Fruit fly (Drosophila melanogaster) whole organism, adult: ENCODE results near the gene CG6974.
A peak's percentile ranks its signal among the peaks of the same experiment; 100 is the strongest.

Experiments used
- CG11617 ChIP-seq: fragments of 200-800 bp; sonication (Bioruptor generic); optimal IDR thresholded peaks from 2 replicates; lab custom pipeline; 2017; ENCODE audit warnings: mild to moderate bottlenecking, missing biosample characterization, missing genetic modification reagents, missing genetic modification characterization
- CG12768 ChIP-seq: fragments of 200-800 bp; sonication (Bioruptor generic); optimal IDR thresholded peaks from 2 replicates; lab custom pipeline; 2017; ENCODE audit warnings: missing biosample characterization, missing genetic modification characterization, mild to moderate bottlenecking, moderate library complexity, missing genetic modification reagents
- CG14711 ChIP-seq: fragments of 200-800 bp; sonication (Bioruptor generic); optimal IDR thresholded peaks from 2 replicates; lab custom pipeline; 2018; ENCODE audit warnings: missing biosample characterization, mild to moderate bottlenecking, missing genetic modification characterization, moderate library complexity
- CG1620 ChIP-seq: fragments of 200-800 bp; sonication (Bioruptor generic); optimal IDR thresholded peaks from 2 replicates; lab custom pipeline; 2016; ENCODE audit warnings: missing biosample characterization, missing genetic modification characterization
- CG33017 ChIP-seq: fragments of 200-800 bp; sonication (Bioruptor generic); optimal IDR thresholded peaks from 2 replicates; lab custom pipeline; 2018; ENCODE audit warnings: missing biosample characterization, mild to moderate bottlenecking, missing genetic modification characterization, moderate library complexity
- CG5204 ChIP-seq: fragments of 200-800 bp; sonication (Bioruptor generic); optimal IDR thresholded peaks from 2 replicates; lab custom pipeline; 2016; ENCODE audit warnings: missing biosample characterization, missing genetic modification characterization
- CG7045 ChIP-seq: fragments of 200-800 bp; sonication (Bioruptor generic); optimal IDR thresholded peaks from 2 replicates; lab custom pipeline; 2017; ENCODE audit warnings: missing biosample characterization, mild to moderate bottlenecking, missing genetic modification characterization
- CG7101 ChIP-seq: fragments of 200-800 bp; sonication (Bioruptor generic); optimal IDR thresholded peaks from 2 replicates; lab custom pipeline; 2018; ENCODE audit warnings: missing biosample characterization, mild to moderate bottlenecking, missing genetic modification characterization, moderate library complexity
- Clk ChIP-seq: fragments of 200-800 bp; sonication (Bioruptor generic); optimal IDR thresholded peaks from 2 replicates; lab custom pipeline; 2017; ENCODE audit warnings: missing biosample characterization, missing genetic modification characterization
- Crg-1 ChIP-seq: fragments of 200-800 bp; sonication (Bioruptor generic); optimal IDR thresholded peaks from 2 replicates; lab custom pipeline; 2016; ENCODE audit warnings: missing biosample characterization, missing genetic modification characterization
- Hr96 ChIP-seq: fragments of 200-800 bp; sonication (Bioruptor generic); optimal IDR thresholded peaks from 2 replicates; lab custom pipeline; 2016; ENCODE audit warnings: missing biosample characterization, missing genetic modification characterization
- Mnt ChIP-seq: fragments of 200-800 bp; sonication (Bioruptor generic); optimal IDR thresholded peaks from 2 replicates; lab custom pipeline; 2016; ENCODE audit warnings: missing biosample characterization, mild to moderate bottlenecking, missing genetic modification characterization
- bab1 ChIP-seq: fragments of 200-800 bp; sonication (Bioruptor generic); optimal IDR thresholded peaks from 3 replicates; lab custom pipeline; 2019; ENCODE audit warnings: missing biosample characterization, mild to moderate bottlenecking, missing genetic modification characterization, moderate library complexity
- cic ChIP-seq: fragments of 200-800 bp; sonication (Bioruptor generic); optimal IDR thresholded peaks from 2 replicates; lab custom pipeline; 2017; ENCODE audit warnings: missing biosample characterization, mild to moderate bottlenecking, missing genetic modification characterization, moderate library complexity
- cnc ChIP-seq, 2 experiments: fragments of >200 bp; optimal IDR thresholded peaks; 2 replicates each; lab custom pipeline; 2017
- kay ChIP-seq: fragments of 200-800 bp; sonication (Bioruptor generic); peaks from one replicate; lab custom pipeline; 2016; ENCODE audit warnings: missing biosample characterization, missing genetic modification characterization, borderline replicate concordance
- ovo ChIP-seq: fragments of 200-800 bp; sonication (Bioruptor generic); optimal IDR thresholded peaks from 2 replicates; lab custom pipeline; 2016; ENCODE audit warnings: missing biosample characterization, missing genetic modification characterization
- pad ChIP-seq: fragments of 200-800 bp; sonication (Bioruptor generic); optimal IDR thresholded peaks from 3 replicates; lab custom pipeline; 2017; ENCODE audit warnings: missing biosample characterization, missing genetic modification characterization, mild to moderate bottlenecking, moderate library complexity, missing genetic modification reagents
- tj ChIP-seq: fragments of 200-800 bp; sonication (Bioruptor generic); optimal IDR thresholded peaks from 3 replicates; lab custom pipeline; 2017; ENCODE audit warnings: missing biosample characterization, mild to moderate bottlenecking, missing genetic modification characterization, moderate library complexity
- toe ChIP-seq: fragments of 200-800 bp; sonication (Bioruptor generic); optimal IDR thresholded peaks from 2 replicates; lab custom pipeline; 2016; ENCODE audit warnings: missing biosample characterization, missing genetic modification characterization

The CG6974 gene

dm6 chr3R:15079185-15079584 lies at the start of gene CG6974:
CG6974 (minus strand) TSS chr3R:15079285.
- TF ChIP-seq Clk (no peak), CG14711 (tag; lab: Kevin White, UChicago) (no peak), CG12768 (GFP tag; lab: Kevin White, UChicago) (no peak), CG7045 (GFP tag; lab: Kevin White, UChicago) (no peak), CG11617 (GFP tag; lab: Kevin White, UChicago) (no peak)

dm6 chr3R:15128060-15128459 lies 49.0 kb upstream of the CG6974 start:
- TF ChIP-seq tj: no peak
- peak; percentile 62 for TF ChIP-seq kay (GFP tag; lab: Kevin White, UChicago)

- TF ChIP-seq bab1 (no peak), CG7045 (GFP tag; lab: Kevin White, UChicago) (no peak), Mnt (GFP tag; lab: Kevin White, UChicago) (no peak), Hr96 (GFP tag; lab: Kevin White, UChicago) (no peak), tj (no peak), CG7101 (tag; lab: Kevin White, UChicago) (no peak), Crg-1 (GFP tag; lab: Kevin White, UChicago) (no peak), CG11617 (GFP tag; lab: Kevin White, UChicago) (no peak), cnc (optimal IDR thresholded peaks at IDR 0.05; lab: Kevin White, UChicago) (no peak), CG5204 (GFP tag; lab: Kevin White, UChicago) (no peak), pad (GFP tag; lab: Kevin White, UChicago) (no peak), cic (GFP tag; lab: Kevin White, UChicago) (no peak), CG14711 (tag; lab: Kevin White, UChicago) (no peak), kay (GFP tag; lab: Kevin White, UChicago) (no peak), CG33017 (tag; lab: Kevin White, UChicago) (no peak), CG12768 (GFP tag; lab: Kevin White, UChicago) (no peak), toe (GFP tag; lab: Kevin White, UChicago) (no peak)
Measured at dm6 chr3R:15125796-15126195, 46.7 kb upstream of the CG6974 start.

dm6 chr3R:15124559-15124958 lies 45.5 kb upstream of the CG6974 start:
- no peak for TF ChIP-seq Hr96 (GFP tag; lab: Kevin White, UChicago)
- TF ChIP-seq pad (GFP tag; lab: Kevin White, UChicago): no peak
- no peak for TF ChIP-seq cnc (optimal IDR thresholded peaks at IDR 0.05; lab: Kevin White, UChicago)
- no peak for TF ChIP-seq CG1620 (GFP tag; lab: Kevin White, UChicago)
- TF ChIP-seq CG11617 (GFP tag; lab: Kevin White, UChicago): no peak
- TF ChIP-seq Crg-1 (GFP tag; lab: Kevin White, UChicago): no peak
- TF ChIP-seq Mnt (GFP tag; lab: Kevin White, UChicago): no peak
- no peak for TF ChIP-seq ovo
- TF ChIP-seq cic (GFP tag; lab: Kevin White, UChicago): no peak
- no peak for TF ChIP-seq CG33017 (tag; lab: Kevin White, UChicago)
- no peak for TF ChIP-seq toe (GFP tag; lab: Kevin White, UChicago)

- TF ChIP-seq cic (GFP tag; lab: Kevin White, UChicago) (no peak), CG1620 (GFP tag; lab: Kevin White, UChicago) (no peak), CG7101 (tag; lab: Kevin White, UChicago) (no peak), CG12768 (GFP tag; lab: Kevin White, UChicago) (no peak), bab1 (no peak), Crg-1 (GFP tag; lab: Kevin White, UChicago) (no peak), toe (GFP tag; lab: Kevin White, UChicago) (no peak), Hr96 (GFP tag; lab: Kevin White, UChicago) (no peak)
Measured at dm6 chr3R:15123036-15123715, 44.1 kb upstream of the CG6974 start.

dm6 chr3R:15121599-15122394 lies 42.7 kb upstream of the CG6974 start:
- no peak for TF ChIP-seq CG14711 (tag; lab: Kevin White, UChicago)
- no peak for TF ChIP-seq Crg-1 (GFP tag; lab: Kevin White, UChicago)
- no peak for TF ChIP-seq tj
- TF ChIP-seq Hr96 (GFP tag; lab: Kevin White, UChicago): no peak

- no peak for TF ChIP-seq pad (GFP tag; lab: Kevin White, UChicago)
- no peak for TF ChIP-seq CG11617 (GFP tag; lab: Kevin White, UChicago)
- no peak for TF ChIP-seq Hr96 (GFP tag; lab: Kevin White, UChicago)
Measured at dm6 chr3R:15119730-15120129, 40.6 kb upstream of the CG6974 start.
